Worm (Caenorhabditis elegans) whole organism, late embryonic: ENCODE measurements around the gene tag-342.

Source experiments
- C38D4.7 ChIP-seq: fragments of 200-800 bp; sonication (Bioruptor generic); optimal IDR thresholded peaks from 2 replicates; lab custom pipeline; 2018; ENCODE audit warnings: mild to moderate bottlenecking, missing genetic modification characterization, moderate library complexity, missing compliant biosample characterization
- T23F11.4 ChIP-seq: fragments of 200-800 bp; sonication (Bioruptor generic); optimal IDR thresholded peaks from 2 replicates; lab custom pipeline; 2018; ENCODE audit warnings: mild to moderate bottlenecking, missing genetic modification characterization, missing compliant biosample characterization
- ahr-1 ChIP-seq: sonication (generic microtip); optimal IDR thresholded peaks from 2 replicates; lab custom pipeline; 2016; ENCODE audit warnings: missing genetic modification characterization, missing compliant biosample characterization
- ceh-14 ChIP-seq: sonication (generic microtip); optimal IDR thresholded peaks from 2 replicates; lab custom pipeline; 2016; ENCODE audit warnings: missing genotype, missing genetic modification characterization, missing compliant biosample characterization
- ceh-19 ChIP-seq: fragments of 200-800 bp; sonication (Bioruptor generic); optimal IDR thresholded peaks from 2 replicates; lab custom pipeline; 2018; ENCODE audit warnings: mild to moderate bottlenecking, missing genetic modification characterization, missing compliant biosample characterization
- ceh-22 ChIP-seq: sonication (generic microtip); optimal IDR thresholded peaks from 2 replicates; lab custom pipeline; 2017; ENCODE audit warnings: missing biosample characterization, missing genetic modification characterization
- ceh-24 ChIP-seq: sonication (generic microtip); optimal IDR thresholded peaks from 2 replicates; lab custom pipeline; 2016; ENCODE audit warnings: mild to moderate bottlenecking, missing genetic modification characterization, missing compliant biosample characterization
- ceh-30 ChIP-seq: fragments of 150-350 bp; optimal IDR thresholded peaks from 2 replicates; lab custom pipeline; 2014; ENCODE audit warnings: missing biosample characterization, missing genetic modification characterization
- ceh-31 ChIP-seq: sonication (generic microtip); optimal IDR thresholded peaks from 2 replicates; lab custom pipeline; 2016; ENCODE audit warnings: missing genetic modification characterization, missing compliant biosample characterization
- ceh-34 ChIP-seq: sonication (generic microtip); optimal IDR thresholded peaks from 2 replicates; lab custom pipeline; 2016; ENCODE audit warnings: mild to moderate bottlenecking, missing genetic modification characterization, missing compliant biosample characterization
- ceh-45 ChIP-seq: fragments of 200-800 bp; sonication (Bioruptor generic); IDR thresholded peaks from 2 replicates; pipeline ENCODE4 v1.3.6; 2022; ENCODE audit warnings: missing genetic modification reagents, missing genetic modification characterization, missing compliant biosample characterization
- ceh-48 ChIP-seq: sonication (generic microtip); optimal IDR thresholded peaks from 2 replicates; lab custom pipeline; 2016; ENCODE audit warnings: missing genetic modification characterization, inconsistent platforms, missing compliant biosample characterization
- ceh-6 ChIP-seq: fragments of 200-800 bp; sonication (Bioruptor generic); optimal IDR thresholded peaks from 2 replicates; lab custom pipeline; 2018; ENCODE audit warnings: mild to moderate bottlenecking, missing genetic modification characterization, missing compliant biosample characterization
- ceh-9 ChIP-seq: sonication (generic microtip); optimal IDR thresholded peaks from 2 replicates; lab custom pipeline; 2016; ENCODE audit warnings: mild to moderate bottlenecking, missing genetic modification characterization, inconsistent platforms, missing compliant biosample characterization
- dve-1 ChIP-seq: sonication (generic microtip); optimal IDR thresholded peaks from 2 replicates; lab custom pipeline; 2017; ENCODE audit warnings: antibody characterized with exemption, mild to moderate bottlenecking, missing genetic modification characterization, missing compliant biosample characterization
- elt-2 ChIP-seq: sonication (generic microtip); optimal IDR thresholded peaks from 2 replicates; lab custom pipeline; 2016; ENCODE audit warnings: missing genetic modification reagents, missing genetic modification characterization, missing compliant biosample characterization
- elt-4 ChIP-seq: sonication (generic microtip); optimal IDR thresholded peaks from 2 replicates; lab custom pipeline; 2016; ENCODE audit warnings: missing genetic modification characterization, missing compliant biosample characterization
- ets-4 ChIP-seq: sonication (generic microtip); optimal IDR thresholded peaks from 2 replicates; lab custom pipeline; 2016; ENCODE audit warnings: missing genetic modification characterization, missing compliant biosample characterization
- fax-1 ChIP-seq: sonication (generic microtip); optimal IDR thresholded peaks from 2 replicates; lab custom pipeline; 2016; ENCODE audit warnings: missing genotype, missing genetic modification characterization, missing compliant biosample characterization
- fkh-10 ChIP-seq: fragments of 150-350 bp; optimal IDR thresholded peaks from 2 replicates; lab custom pipeline; 2014; ENCODE audit warnings: missing biosample characterization, missing genetic modification reagents, missing genetic modification characterization
- fkh-6 ChIP-seq: sonication (generic microtip); optimal IDR thresholded peaks from 2 replicates; lab custom pipeline; 2016; ENCODE audit warnings: missing genetic modification characterization, missing compliant biosample characterization
- gmeb-2 ChIP-seq: sonication (generic microtip); optimal IDR thresholded peaks from 2 replicates; lab custom pipeline; 2016; ENCODE audit warnings: missing genetic modification characterization, inconsistent platforms, missing compliant biosample characterization
- hlh-15 ChIP-seq: sonication (generic microtip); optimal IDR thresholded peaks from 2 replicates; lab custom pipeline; 2016; ENCODE audit warnings: missing genetic modification characterization, missing compliant biosample characterization
- hlh-6 ChIP-seq: sonication (generic microtip); optimal IDR thresholded peaks from 2 replicates; lab custom pipeline; 2016; ENCODE audit warnings: missing genotype, missing genetic modification characterization, missing compliant biosample characterization
- hlh-8 ChIP-seq: sonication (generic microtip); optimal IDR thresholded peaks from 2 replicates; lab custom pipeline; 2016; ENCODE audit warnings: missing genotype, missing genetic modification characterization, missing compliant biosample characterization
- lim-6 ChIP-seq: sonication (generic microtip); optimal IDR thresholded peaks from 2 replicates; lab custom pipeline; 2016; ENCODE audit warnings: missing genetic modification characterization, missing compliant biosample characterization
- lin-11 ChIP-seq: fragments of 200-800 bp; sonication (Bioruptor generic); optimal IDR thresholded peaks from 2 replicates; lab custom pipeline; 2018; ENCODE audit warnings: mild to moderate bottlenecking, missing genetic modification characterization, missing compliant biosample characterization
- madf-2 ChIP-seq: sonication (generic microtip); optimal IDR thresholded peaks from 2 replicates; lab custom pipeline; 2017; ENCODE audit warnings: missing genetic modification characterization, missing compliant biosample characterization
- mec-3 ChIP-seq: sonication (generic microtip); optimal IDR thresholded peaks from 2 replicates; lab custom pipeline; 2016; ENCODE audit warnings: borderline replicate concordance, missing genetic modification characterization, missing compliant biosample characterization
- nhr-11 ChIP-seq: fragments of 150-350 bp; optimal IDR thresholded peaks from 2 replicates; lab custom pipeline; 2014; ENCODE audit warnings: missing biosample characterization, missing genetic modification characterization
- nhr-232 ChIP-seq: sonication (generic microtip); optimal IDR thresholded peaks from 2 replicates; lab custom pipeline; 2016; ENCODE audit warnings: missing genetic modification characterization, missing compliant biosample characterization
- npax-4 ChIP-seq: sonication (generic microtip); optimal IDR thresholded peaks from 2 replicates; lab custom pipeline; 2016; ENCODE audit warnings: missing genetic modification characterization, missing compliant biosample characterization
- odd-2 ChIP-seq: sonication (generic microtip); optimal IDR thresholded peaks from 2 replicates; lab custom pipeline; 2017; ENCODE audit warnings: antibody characterized with exemption, mild to moderate bottlenecking, missing genetic modification characterization, missing compliant biosample characterization
- pax-1 ChIP-seq: fragments of 150-350 bp; optimal IDR thresholded peaks from 2 replicates; lab custom pipeline; 2014; ENCODE audit warnings: missing biosample characterization, missing genetic modification characterization
- pqm-1 ChIP-seq: sonication (generic microtip); optimal IDR thresholded peaks from 2 replicates; lab custom pipeline; 2016; ENCODE audit warnings: missing genetic modification characterization, missing compliant biosample characterization
- ref-2 ChIP-seq: sonication (generic microtip); optimal IDR thresholded peaks from 2 replicates; lab custom pipeline; 2016; ENCODE audit warnings: missing genetic modification characterization, missing compliant biosample characterization
- sdc-2 ChIP-seq: sonication (generic microtip); optimal IDR thresholded peaks from 2 replicates; lab custom pipeline; 2016; ENCODE audit warnings: missing genotype, missing genetic modification characterization, missing compliant biosample characterization
- sox-2 ChIP-seq: fragments of 200-800 bp; sonication (Bioruptor generic); IDR thresholded peaks from 2 replicates; pipeline ENCODE4 v1.3.6; 2022; ENCODE audit warnings: missing genetic modification reagents, missing genetic modification characterization, missing compliant biosample characterization
- sox-4 ChIP-seq: sonication (generic microtip); optimal IDR thresholded peaks from 2 replicates; lab custom pipeline; 2017; ENCODE audit warnings: mild to moderate bottlenecking, missing genetic modification characterization, inconsistent platforms, missing compliant biosample characterization
- tbx-7 ChIP-seq: sonication (generic microtip); optimal IDR thresholded peaks from 2 replicates; lab custom pipeline; 2016; ENCODE audit warnings: missing genotype, missing genetic modification characterization, missing compliant biosample characterization
- ttx-3 ChIP-seq: sonication (generic microtip); optimal IDR thresholded peaks from 2 replicates; lab custom pipeline; 2016; ENCODE audit warnings: missing genetic modification reagents, missing genetic modification characterization, missing compliant biosample characterization
- unc-3 ChIP-seq, 2 experiments: fragments of 200-800 bp in 1 of 2; sonication (Bioruptor generic) in 1 of 2; sonication (generic microtip) in 1 of 2; conservative IDR thresholded peaks in 1 of 2; optimal IDR thresholded peaks in 1 of 2; 2 replicates each; pipeline versions ENCODE4 v1.3.6 to Lab custom; 2016 to 2022; ENCODE audit warnings: missing compliant biosample characterization in 2 of 2, missing genetic modification characterization in 2 of 2, missing genetic modification reagents in 1 of 2
- unc-55 ChIP-seq: sonication (generic microtip); optimal IDR thresholded peaks from 2 replicates; lab custom pipeline; 2017; ENCODE audit warnings: missing biosample characterization, missing genetic modification reagents, missing genetic modification characterization
- unc-86 ChIP-seq: sonication (generic microtip); optimal IDR thresholded peaks from 2 replicates; lab custom pipeline; 2016; ENCODE audit warnings: missing genetic modification characterization, missing compliant biosample characterization
- zip-5 ChIP-seq: sonication (generic microtip); optimal IDR thresholded peaks from 2 replicates; lab custom pipeline; 2016; ENCODE audit warnings: missing genetic modification characterization, missing compliant biosample characterization
- ztf-16 ChIP-seq: sonication (generic microtip); optimal IDR thresholded peaks from 2 replicates; lab custom pipeline; 2017; ENCODE audit warnings: missing genetic modification characterization, missing compliant biosample characterization

tag-342 gene

DNA sequence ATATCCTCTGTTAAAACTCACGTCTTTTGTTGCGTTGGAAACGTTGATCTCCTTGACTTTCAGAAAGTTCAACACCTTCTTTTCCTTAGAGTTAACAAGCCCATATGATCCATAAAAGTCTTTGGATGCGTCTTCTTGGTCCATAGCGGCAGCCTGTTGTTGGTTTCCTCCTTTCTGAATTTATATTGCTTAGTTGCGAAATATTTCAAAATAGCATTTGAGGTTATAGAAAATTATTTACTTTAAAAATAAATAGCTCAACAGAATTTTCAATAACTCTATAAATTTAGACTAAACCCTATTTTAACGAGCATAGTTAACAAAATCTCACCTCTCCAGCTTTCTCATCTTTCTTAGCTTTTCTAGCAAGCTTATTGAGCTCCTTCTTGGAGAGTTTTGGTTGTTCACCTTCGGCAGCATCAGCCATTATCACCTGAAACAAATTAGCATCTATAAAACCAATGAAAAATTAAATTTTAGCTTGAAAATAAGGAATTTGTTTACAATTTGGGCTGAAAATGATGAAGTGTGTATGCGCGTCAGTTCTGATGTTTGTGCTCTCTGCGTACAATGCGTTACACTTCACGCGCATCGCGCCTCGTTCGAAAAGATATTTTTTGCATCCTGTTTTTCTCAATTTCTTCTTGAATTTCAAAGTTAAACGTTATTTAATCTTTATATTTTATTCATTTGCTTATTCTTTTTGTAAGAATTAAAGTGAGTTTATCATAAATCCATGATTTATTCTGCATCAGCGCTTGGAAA, 23.0 kb downstream of the tag-342 start, which contains the start of the genes dars-1 and ctr-9:
TSS of gene dars-1 (minus strand) at position 433 of the 765 bp plus-strand sequence.
TSS of gene ctr-9 (plus strand) at position 614 of the 765 bp plus-strand sequence.
- TF ChIP-seq sox-4 (tag; lab: Kevin White, UChicago) (no peak), T23F11.4 (GFP tag; lab: Kevin White, UChicago) (no peak), ahr-1 (tag; lab: Kevin White, UChicago) (no peak), sox-2 (GFP tag; lab: Robert Waterston, UW) (no peak), elt-2 (no peak), gmeb-2 (tag; lab: Kevin White, UChicago) (no peak), ceh-19 (no peak), nhr-11 (no peak), ztf-16 (no peak), ceh-6 (GFP tag; lab: Kevin White, UChicago) (no peak), tbx-7 (no peak), ceh-48 (no peak), elt-4 (tag; lab: Kevin White, UChicago) (no peak), hlh-6 (tag; lab: Kevin White, UChicago) (no peak), ceh-31 (no peak), ceh-24 (tag; lab: Kevin White, UChicago) (no peak), odd-2 (no peak)

DNA sequence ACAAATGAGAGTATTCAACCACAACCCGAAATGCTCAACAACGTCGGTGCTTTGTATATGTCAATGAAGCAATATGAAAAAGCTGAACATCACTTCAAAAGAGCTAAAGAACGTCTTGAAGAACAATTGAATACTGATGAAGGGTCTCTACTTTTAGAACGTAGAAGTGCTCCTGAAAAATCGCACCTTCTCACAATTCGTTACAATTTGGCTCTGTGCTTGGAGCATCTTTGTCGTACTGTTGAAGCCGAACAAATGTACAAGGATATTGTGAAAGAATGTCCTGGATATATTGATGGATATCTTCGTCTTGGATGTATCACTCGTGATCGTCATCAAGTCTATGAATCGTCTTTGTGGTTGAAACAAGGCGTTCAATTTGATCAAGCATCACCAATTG, 26.3 kb downstream of the tag-342 start:
- TF ChIP-seq zip-5 (tag; lab: Kevin White, UChicago) (no peak), pqm-1 (tag; lab: Kevin White, UChicago) (no peak), unc-3 (GFP tag; conservative IDR thresholded peaks at IDR 0.05; lab: Robert Waterston, UW) (no peak), unc-3 (tag; optimal IDR thresholded peaks at IDR 0.05; lab: Kevin White, UChicago) (no peak), ceh-30 (tag; lab: Kevin White, UChicago) (no peak), fkh-6 (tag; lab: Kevin White, UChicago) (no peak), pax-1 (no peak), elt-2 (no peak), ceh-22 (tag; lab: Kevin White, UChicago) (no peak), odd-2 (no peak)

DNA sequence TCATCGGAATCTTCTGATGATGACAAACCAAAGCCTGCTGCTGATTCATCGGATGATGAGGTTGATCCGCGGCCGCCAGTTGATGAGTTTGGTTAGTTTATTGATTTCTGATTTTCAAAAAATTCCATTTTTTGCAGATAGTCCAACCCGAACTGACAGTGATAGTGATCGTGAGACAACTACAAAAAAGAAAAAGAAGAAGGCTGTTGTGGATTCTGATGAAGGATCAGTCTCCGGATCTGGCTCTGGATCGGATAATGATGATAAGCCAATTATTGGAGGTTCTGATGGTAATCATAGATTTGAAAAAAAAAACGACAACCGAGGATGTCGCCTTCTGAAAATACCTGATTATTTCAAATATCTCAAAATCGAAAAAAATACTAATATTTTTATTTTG, 28.1 kb downstream of the tag-342 start:
- TF ChIP-seq C38D4.7 (GFP tag; lab: Kevin White, UChicago) (no peak), ref-2 (tag; lab: Kevin White, UChicago) (no peak), ceh-19 (no peak), fax-1 (tag; lab: Kevin White, UChicago) (no peak), unc-55 (GFP tag; lab: Kevin White, UChicago) (no peak), hlh-8 (tag; lab: Kevin White, UChicago) (no peak), ztf-16 (no peak), fkh-6 (tag; lab: Kevin White, UChicago) (no peak), hlh-15 (tag; lab: Kevin White, UChicago) (no peak), gmeb-2 (tag; lab: Kevin White, UChicago) (no peak), zip-5 (tag; lab: Kevin White, UChicago) (no peak), npax-4 (tag; lab: Kevin White, UChicago) (no peak), ceh-9 (tag; lab: Kevin White, UChicago) (no peak), mec-3 (tag; lab: Kevin White, UChicago) (no peak), ceh-34 (tag; lab: Kevin White, UChicago) (no peak), madf-2 (tag; lab: Kevin White, UChicago) (no peak), ceh-30 (tag; lab: Kevin White, UChicago) (no peak), fkh-10 (GFP tag; lab: Kevin White, UChicago) (no peak), elt-2 (no peak)

DNA sequence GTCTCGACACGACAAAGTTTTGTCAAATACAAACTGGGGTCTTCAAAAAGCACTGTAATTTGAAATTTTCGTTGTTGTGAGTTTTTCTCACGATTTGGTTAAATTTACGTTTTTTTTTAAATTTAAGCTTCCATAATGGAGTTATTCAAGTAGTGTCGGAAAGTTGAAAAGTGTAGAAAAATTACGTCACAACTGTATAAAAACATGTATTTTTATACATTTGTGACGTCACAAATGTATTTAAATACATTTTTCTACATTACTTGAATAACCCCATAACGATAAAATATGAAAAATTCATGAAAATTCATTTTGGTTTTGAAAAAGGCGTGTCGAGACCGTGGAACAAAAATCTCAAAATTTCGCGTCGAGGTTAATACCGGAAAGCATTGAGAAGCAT, 29.5 kb downstream of the tag-342 start:
- TF ChIP-seq ttx-3 (tag; lab: Kevin White, UChicago) (no peak), lim-6 (no peak), ceh-45 (GFP tag; lab: Robert Waterston, UW) (no peak), nhr-232 (tag; lab: Kevin White, UChicago) (no peak), T23F11.4 (GFP tag; lab: Kevin White, UChicago) (no peak), unc-3 (GFP tag; conservative IDR thresholded peaks at IDR 0.05; lab: Robert Waterston, UW) (no peak), unc-3 (tag; optimal IDR thresholded peaks at IDR 0.05; lab: Kevin White, UChicago) (no peak), ztf-16 (no peak), sdc-2 (tag; lab: Kevin White, UChicago) (no peak), lin-11 (tag; lab: Kevin White, UChicago) (no peak), dve-1 (tag; lab: Kevin White, UChicago) (no peak), ets-4 (tag; lab: Kevin White, UChicago) (no peak), mec-3 (tag; lab: Kevin White, UChicago) (no peak), ceh-14 (no peak), ceh-24 (tag; lab: Kevin White, UChicago) (no peak), unc-86 (no peak)
